Fruit fly (Drosophila melanogaster) whole organism, embryonic: ENCODE data around the gene CG14866.

Source experiments
- Blimp-1 ChIP-seq: fragments of 200-800 bp; sonication (Bioruptor generic); optimal IDR thresholded peaks from 3 replicates; lab custom pipeline; 2018; ENCODE audit warnings: missing biosample characterization, missing genetic modification characterization, mild to moderate bottlenecking, moderate library complexity, missing genetic modification reagents
- CG10431 ChIP-seq: fragments of 200-800 bp; sonication (Bioruptor generic); optimal IDR thresholded peaks from 3 replicates; lab custom pipeline; 2018; ENCODE audit warnings: missing biosample characterization, mild to moderate bottlenecking, missing genetic modification characterization
- CG11504 ChIP-seq: fragments of 200-800 bp; sonication (Bioruptor generic); optimal IDR thresholded peaks from 3 replicates; lab custom pipeline; 2019; ENCODE audit warnings: missing biosample characterization, mild to moderate bottlenecking, missing genetic modification characterization, moderate library complexity
- CG11696 ChIP-seq: fragments of 200-800 bp; sonication (Bioruptor generic); IDR thresholded peaks from 2 replicates; pipeline ENCODE4 v1.3.6; 2022; ENCODE audit warnings: missing biosample characterization, missing genetic modification characterization
- CG12769 ChIP-seq: fragments of 200-800 bp; sonication (Bioruptor generic); optimal IDR thresholded peaks from 2 replicates; lab custom pipeline; 2019; ENCODE audit warnings: missing biosample characterization, mild to moderate bottlenecking, missing genetic modification characterization, moderate library complexity
- CG15479 ChIP-seq: fragments of 200-800 bp; sonication (Bioruptor generic); optimal IDR thresholded peaks from 3 replicates; lab custom pipeline; 2019; ENCODE audit warnings: missing biosample characterization, mild to moderate bottlenecking, missing genetic modification characterization, moderate library complexity
- CG2120 ChIP-seq: fragments of 200-800 bp; sonication (Bioruptor generic); optimal IDR thresholded peaks from 3 replicates; lab custom pipeline; 2016; ENCODE audit warnings: missing biosample characterization, missing genetic modification characterization
- CG33557 ChIP-seq: fragments of 200-800 bp; sonication (Bioruptor generic); optimal IDR thresholded peaks from 2 replicates; lab custom pipeline; 2019; ENCODE audit warnings: missing biosample characterization, mild to moderate bottlenecking, missing genetic modification characterization, moderate library complexity
- CG5180 ChIP-seq: fragments of 200-800 bp; sonication (Bioruptor generic); optimal IDR thresholded peaks from 3 replicates; lab custom pipeline; 2017; ENCODE audit warnings: missing biosample characterization, missing genetic modification characterization, mild to moderate bottlenecking, moderate library complexity, missing genetic modification reagents
- CG9437 ChIP-seq: fragments of 200-800 bp; sonication (Bioruptor generic); optimal IDR thresholded peaks from 2 replicates; lab custom pipeline; 2018; ENCODE audit warnings: missing biosample characterization, mild to moderate bottlenecking, missing genetic modification characterization
- Drgx ChIP-seq: fragments of 200-800 bp; sonication (Bioruptor generic); IDR thresholded peaks from 2 replicates; pipeline ENCODE4 v1.3.6; 2022; ENCODE audit warnings: missing biosample characterization, missing genetic modification characterization
- Elba2 ChIP-seq: fragments of 200-800 bp; sonication (Bioruptor generic); optimal IDR thresholded peaks from 3 replicates; lab custom pipeline; 2016; ENCODE audit warnings: missing biosample characterization, missing genetic modification characterization
- HmgD ChIP-seq: fragments of 200-800 bp; sonication (Bioruptor generic); optimal IDR thresholded peaks from 3 replicates; lab custom pipeline; 2016; ENCODE audit warnings: missing biosample characterization, missing genetic modification characterization
- Hr3 ChIP-seq: fragments of 200-800 bp; sonication (Bioruptor generic); optimal IDR thresholded peaks from 3 replicates; lab custom pipeline; 2016; ENCODE audit warnings: missing biosample characterization, missing genetic modification characterization
- MTF-1 ChIP-seq: fragments of 200-800 bp; sonication (Bioruptor generic); optimal IDR thresholded peaks from 2 replicates; lab custom pipeline; 2018; ENCODE audit warnings: missing biosample characterization, mild to moderate bottlenecking, missing genetic modification characterization, borderline replicate concordance
- Med ChIP-seq: fragments of 200-800 bp; sonication (Bioruptor generic); peaks from one replicate; lab custom pipeline; 2016; ENCODE audit warnings: missing biosample characterization, missing genetic modification characterization, mild to moderate bottlenecking, inconsistent platforms, moderate library complexity
- Nf-YA ChIP-seq: fragments of 200-800 bp; sonication (Bioruptor generic); IDR thresholded peaks from 2 replicates; pipeline ENCODE4 v1.3.6; 2022; ENCODE audit warnings: missing biosample characterization, missing genetic modification characterization
- Pdp1 ChIP-seq, 2 experiments: fragments of 200-800 bp; sonication (Bioruptor generic); optimal IDR thresholded peaks; 3 replicates each; lab custom pipeline; 2016; ENCODE audit warnings: missing biosample characterization in 2 of 2, missing genetic modification characterization in 2 of 2, mild to moderate bottlenecking in 1 of 2, moderate library complexity in 1 of 2
- Ssrp ChIP-seq: fragments of 200-800 bp; sonication (Bioruptor generic); optimal IDR thresholded peaks from 2 replicates; lab custom pipeline; 2018; ENCODE audit warnings: missing biosample characterization, mild to moderate bottlenecking, missing genetic modification characterization, moderate library complexity
- Trl ChIP-seq, 3 experiments: fragments of >200 bp in 2 of 3; fragments of 200-800 bp in 1 of 3; sonication (Bioruptor generic) in 1 of 3; optimal IDR thresholded peaks; 2 replicates in 1 of 3; 3 replicates in 2 of 3; lab custom pipeline; 2016 to 2017; ENCODE audit warnings: missing biosample characterization in 1 of 3, missing genetic modification characterization in 1 of 3
- Xbp1 ChIP-seq: fragments of 200-800 bp; sonication (Bioruptor generic); optimal IDR thresholded peaks from 3 replicates; lab custom pipeline; 2016; ENCODE audit warnings: missing biosample characterization, mild to moderate bottlenecking, missing genetic modification characterization
- ab ChIP-seq: fragments of 200-800 bp; sonication (Bioruptor generic); optimal IDR thresholded peaks from 2 replicates; lab custom pipeline; 2016; ENCODE audit warnings: missing biosample characterization, missing genetic modification characterization
- ac ChIP-seq: fragments of 200-800 bp; sonication (Bioruptor generic); optimal IDR thresholded peaks from 3 replicates; lab custom pipeline; 2017; ENCODE audit warnings: missing biosample characterization, mild to moderate bottlenecking, missing genetic modification characterization
- cad ChIP-seq: fragments of >200 bp; optimal IDR thresholded peaks from 2 replicates; lab custom pipeline; 2017; ENCODE audit warnings: missing biosample characterization, missing genetic modification characterization
- caup ChIP-seq: fragments of 200-800 bp; sonication (Bioruptor generic); optimal IDR thresholded peaks from 3 replicates; lab custom pipeline; 2017; ENCODE audit warnings: missing biosample characterization, mild to moderate bottlenecking, missing genetic modification characterization, moderate library complexity; ENCODE audit not compliant: severe bottlenecking
- cg ChIP-seq: fragments of 200-800 bp; sonication (Bioruptor generic); optimal IDR thresholded peaks from 3 replicates; lab custom pipeline; 2019; ENCODE audit warnings: missing biosample characterization, mild to moderate bottlenecking, missing genetic modification characterization, moderate library complexity
- eve ChIP-seq, 2 experiments: fragments of >200 bp; optimal IDR thresholded peaks; 2 replicates each; lab custom pipeline; 2017; ENCODE audit warnings: missing biosample characterization in 2 of 2, missing genetic modification characterization in 2 of 2
- exex ChIP-seq: fragments of 200-800 bp; sonication (Bioruptor generic); optimal IDR thresholded peaks from 4 replicates; lab custom pipeline; 2018; ENCODE audit warnings: missing biosample characterization, mild to moderate bottlenecking, missing genetic modification characterization, moderate library complexity
- grn ChIP-seq: fragments of 200-800 bp; sonication (Bioruptor generic); optimal IDR thresholded peaks from 3 replicates; lab custom pipeline; 2017; ENCODE audit warnings: missing biosample characterization, missing genetic modification characterization
- insv ChIP-seq, 2 experiments: fragments of 200-800 bp; sonication (Bioruptor generic); optimal IDR thresholded peaks; 3 replicates each; lab custom pipeline; 2016 to 2018; ENCODE audit warnings: missing biosample characterization in 2 of 2, missing genetic modification characterization in 2 of 2
- klu ChIP-seq: fragments of 200-800 bp; sonication (Bioruptor generic); IDR thresholded peaks from 2 replicates; pipeline ENCODE4 v1.3.6; 2022; ENCODE audit warnings: missing biosample characterization, missing genetic modification characterization
- ro ChIP-seq: fragments of 200-800 bp; sonication (Bioruptor generic); IDR thresholded peaks from 2 replicates; pipeline ENCODE4 v1.3.6; 2022; ENCODE audit warnings: missing biosample characterization, missing genetic modification characterization
- run ChIP-seq: fragments of 200-800 bp; sonication (Bioruptor generic); optimal IDR thresholded peaks from 3 replicates; lab custom pipeline; 2018; ENCODE audit warnings: missing biosample characterization, mild to moderate bottlenecking, missing genetic modification characterization
- sens ChIP-seq: fragments of 200-800 bp; sonication (Bioruptor generic); peaks from one replicate; lab custom pipeline; 2016; ENCODE audit warnings: missing biosample characterization, missing genetic modification characterization
- sim ChIP-seq: fragments of 200-800 bp; sonication (Bioruptor generic); IDR thresholded peaks from 2 replicates; pipeline ENCODE4 v1.3.6; 2022; ENCODE audit warnings: missing biosample characterization, missing genetic modification characterization
- ssp ChIP-seq: fragments of 200-800 bp; sonication (Bioruptor generic); IDR thresholded peaks from 2 replicates; pipeline ENCODE4 v1.3.6; 2022; ENCODE audit warnings: missing biosample characterization, missing genetic modification characterization
- sug ChIP-seq: fragments of 200-800 bp; optimal IDR thresholded peaks from 2 replicates; lab custom pipeline; 2019; ENCODE audit warnings: missing biosample characterization, mild to moderate bottlenecking, missing genetic modification characterization, moderate library complexity

The CG14866 gene

DNA sequence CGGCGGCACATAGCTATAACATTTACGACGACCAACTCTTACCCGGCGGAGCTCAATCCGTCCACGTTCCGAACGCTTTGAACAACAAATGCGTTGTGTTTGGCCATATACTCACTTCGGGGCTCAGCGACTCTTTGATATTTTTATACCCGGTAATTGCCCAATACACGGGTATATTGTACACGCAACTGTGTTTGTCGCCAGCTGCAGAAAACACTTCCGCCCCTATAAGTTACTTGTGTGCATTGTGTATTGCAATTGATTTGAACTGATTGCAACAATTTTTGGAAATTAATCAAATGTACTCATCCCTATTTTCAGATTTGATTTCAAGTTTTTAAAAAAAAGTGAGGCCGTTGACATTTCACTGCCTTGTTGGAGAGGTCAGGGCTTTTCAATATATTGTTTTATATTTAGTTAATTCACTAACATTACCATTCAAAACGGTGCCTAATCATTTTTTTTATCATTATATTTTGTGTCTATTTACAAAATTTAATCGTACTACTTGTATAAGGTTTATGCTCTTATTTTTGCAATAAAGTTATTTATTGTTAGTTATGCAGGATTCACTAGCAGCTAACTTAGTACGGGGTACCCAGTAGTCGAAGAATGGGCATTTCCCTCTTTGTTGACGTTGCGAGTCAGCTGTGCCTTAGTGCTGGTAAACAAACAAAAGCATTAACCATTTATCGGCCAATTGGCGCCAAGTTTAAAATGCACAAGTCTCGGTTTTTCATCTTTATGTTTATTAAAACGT lies 26.8 kb downstream of the CG14866 start, which contains the start of gene Nagk (continued):
- TF ChIP-seq Hr3 (GFP tag; lab: Kevin White, UChicago), result peak; percentile 77
- peak; percentile 34 for TF ChIP-seq caup (GFP tag; lab: Kevin White, UChicago)
- no peak for TF ChIP-seq run (tag; lab: Kevin White, UChicago)
- peak; percentile 49 for TF ChIP-seq Ssrp (tag; lab: Kevin White, UChicago)
- no peak for TF ChIP-seq ac (GFP tag; lab: Kevin White, UChicago)
- TF ChIP-seq HmgD, result no peak

dm6 chr3R:15345198-15346017 lies 29.1 kb downstream of the CG14866 start:
- TF ChIP-seq sug (tag; lab: Kevin White, UChicago), result peak; percentile 22
- TF ChIP-seq CG12769 (tag; lab: Kevin White, UChicago), result peak; percentile 31
- no peak for TF ChIP-seq ab (GFP tag; lab: Kevin White, UChicago)
- TF ChIP-seq Blimp-1 (GFP tag; lab: Kevin White, UChicago), result peak; percentile 98
- peak; percentile 83 for TF ChIP-seq Elba2 (GFP tag; lab: Kevin White, UChicago)
- peak in 1 of 2 experiments; percentile 89 for TF ChIP-seq insv (GFP tag; optimal IDR thresholded peaks at IDR 0.05; lab: Kevin White, UChicago)
- TF ChIP-seq klu (GFP tag; lab: Robert Waterston, UW), result no peak
- TF ChIP-seq cad (GFP tag; lab: Kevin White, UChicago), result no peak
- TF ChIP-seq CG9437 (GFP tag; lab: Kevin White, UChicago), result no peak
- no peak for TF ChIP-seq Nf-YA (GFP tag; lab: Robert Waterston, UW)
- TF ChIP-seq MTF-1 (GFP tag; lab: Kevin White, UChicago), result no peak
- TF ChIP-seq cg (GFP tag; lab: Kevin White, UChicago), result peak; percentile 76
- peak; percentile 9 for TF ChIP-seq CG33557 (GFP tag; lab: Kevin White, UChicago)
- peak in 1 of 2 experiments; percentile 52 for TF ChIP-seq Pdp1 (GFP tag; optimal IDR thresholded peaks at IDR 0.05; lab: Kevin White, UChicago)
- peak; percentile 26 for TF ChIP-seq sens (GFP tag; lab: Kevin White, UChicago)
- peak; percentile 44 for TF ChIP-seq CG5180 (GFP tag; lab: Kevin White, UChicago)
- TF ChIP-seq CG10431, result peak; percentile 85
- TF ChIP-seq CG11504 (tag; lab: Kevin White, UChicago), result no peak
- no peak for TF ChIP-seq Drgx (GFP tag; lab: Robert Waterston, UW)
- no peak for TF ChIP-seq CG2120
- peak; percentile 10 for TF ChIP-seq ac (GFP tag; lab: Kevin White, UChicago)
- TF ChIP-seq exex (tag; lab: Kevin White, UChicago), result peak; percentile 3
- 0 out of 2 replicates have a peak, but pooled peaks have one; percentile 7 for TF ChIP-seq sim (GFP tag; lab: Robert Waterston, UW)
- peak; percentile 3 for TF ChIP-seq Med (GFP tag; lab: Kevin White, UChicago)
- TF ChIP-seq grn (GFP tag; lab: Kevin White, UChicago), result peak; percentile 80
- peak; percentile 51 for TF ChIP-seq Xbp1 (GFP tag; lab: Kevin White, UChicago)
- peak; percentile 62; the same call in 1 of the 2 replicates for TF ChIP-seq CG11696
- TF ChIP-seq ro (GFP tag; lab: Robert Waterston, UW), result no peak
- no peak for TF ChIP-seq eve (GFP tag; optimal IDR thresholded peaks at IDR 0.05; lab: Kevin White, UChicago)
- peak; percentile 80 for TF ChIP-seq CG15479
- TF ChIP-seq ssp, result no peak
- TF ChIP-seq Trl (optimal IDR thresholded peaks at IDR 0.05; lab: Kevin White, UChicago), result peak in 1 of 2 experiments; percentile 5
- TF ChIP-seq Trl (GFP tag; optimal IDR thresholded peaks at IDR 0.05; lab: Kevin White, UChicago), result no peak
- TF ChIP-seq, all 482 proteins: peak for 20
